Fruit fly (Drosophila melanogaster): ENCODE measurements around the gene CG7567.
A peak's percentile ranks its signal among the peaks of the same experiment; 100 is the strongest.

Gene CG7567

DNA sequence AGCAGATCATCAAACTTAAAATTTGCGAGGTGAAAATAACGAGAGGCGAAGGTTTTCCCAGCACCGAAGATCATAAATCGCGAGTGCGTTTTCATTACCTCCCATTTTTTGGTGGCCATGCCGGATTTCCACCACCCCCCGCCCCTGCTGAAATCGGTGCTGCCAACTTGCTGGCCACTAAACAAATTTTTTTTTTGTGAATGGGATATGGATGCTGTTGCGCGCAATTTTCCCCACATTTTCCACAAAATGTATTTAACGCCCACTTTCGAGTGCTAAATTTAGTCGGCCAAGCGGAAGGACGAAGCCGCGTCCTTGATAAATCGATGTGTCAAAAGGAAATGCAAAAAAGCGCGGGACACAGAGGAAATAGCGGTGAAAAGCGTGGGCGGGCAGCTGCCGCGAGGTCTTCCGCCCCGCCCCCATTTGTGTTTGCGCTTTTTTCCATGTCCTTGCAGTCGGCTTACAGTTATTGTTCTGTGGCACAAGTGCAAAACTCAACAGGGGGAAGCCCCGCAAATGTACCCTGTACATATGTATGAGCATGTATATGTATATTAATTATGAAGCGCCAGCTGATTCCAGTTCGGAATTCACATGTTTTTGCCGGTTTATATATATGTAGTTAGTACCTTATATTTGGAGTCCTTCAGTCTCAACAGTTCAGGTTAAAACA is 4.4 kb upstream of the CG7567 start (continued):
- TF ChIP-seq Xrp1 (GFP tag; IDR thresholded peaks at IDR 0.05) (0 out of 2 replicates have a peak, but pooled peaks have one; percentile 7), CG17385 (GFP tag; optimal IDR thresholded peaks at IDR 0.05) (peak; percentile 39), ham (GFP tag; IDR thresholded peaks at IDR 0.05) (no peak), Ptx1 (GFP tag; IDR thresholded peaks at IDR 0.05) (0 out of 2 replicates have a peak, but pooled peaks have one; percentile 28), Opbp (GFP tag; IDR thresholded peaks at IDR 0.05; ENCODE audit: partially characterized antibody) (0 out of 3 replicates have a peak, but pooled peaks have one; percentile 4), CG11085 (GFP tag; IDR thresholded peaks at IDR 0.05) (no peak), onecut (GFP tag; IDR thresholded peaks at IDR 0.05) (peak; percentile 22; the same call in 1 of the 2 replicates), E2f1 (GFP tag; IDR thresholded peaks at IDR 0.05) (peak; percentile 14; the same call in 1 of the 2 replicates), Bgb (GFP tag; IDR thresholded peaks at IDR 0.05; ENCODE audit: partially characterized antibody) (no peak), CG4360 (GFP tag; IDR thresholded peaks at IDR 0.05) (no peak), CG6689 (GFP tag; IDR thresholded peaks at IDR 0.05) (peak; percentile 50; the same call in 1 of the 2 replicates), CG14014 (GFP tag; IDR thresholded peaks at IDR 0.05) (no peak), D19A (tag; optimal IDR thresholded peaks at IDR 0.05) (no peak), Dll (GFP tag; IDR thresholded peaks at IDR 0.05; ENCODE audit: partially characterized antibody) (no peak), btn (GFP tag; optimal IDR thresholded peaks at IDR 0.05) (no peak), CG7839 (tag; optimal IDR thresholded peaks at IDR 0.05) (no peak), CG10147 (GFP tag; optimal IDR thresholded peaks at IDR 0.05) (no peak), Bteb2 (GFP tag; optimal IDR thresholded peaks at IDR 0.05) (no peak), CG43689 (GFP tag; IDR thresholded peaks at IDR 0.05) (no peak), CG32772 (GFP tag; IDR thresholded peaks at IDR 0.05) (peak; percentile 79)

dm6 chr3R:29591481-29592138 is 3.7 kb upstream of the CG7567 start, which contains the start of gene alph:
TSS of gene alph (plus strand) at chr3R:29591831.
- TF ChIP-seq Atf3 (GFP tag; optimal IDR thresholded peaks at IDR 0.05) = peak; percentile 37
- TF ChIP-seq CG18599 (GFP tag; optimal IDR thresholded peaks at IDR 0.05) = peak; percentile 57
- peak; percentile 6 to 50 for TF ChIP-seq dpn (GFP tag; optimal IDR thresholded peaks at IDR 0.05)
- TF ChIP-seq CG14441 (GFP tag; IDR thresholded peaks at IDR 0.05) = no peak
- TF ChIP-seq ems (GFP tag; optimal IDR thresholded peaks at IDR 0.05) = peak; percentile 64
- no peak for TF ChIP-seq CG13894 (tag; optimal IDR thresholded peaks at IDR 0.05)
- peak; percentile 44; the same call in 2 of the 3 replicates for TF ChIP-seq row (GFP tag; IDR thresholded peaks at IDR 0.05)
- no peak for TF ChIP-seq sim (GFP tag; IDR thresholded peaks at IDR 0.05)
- peak; percentile 37 for TF ChIP-seq CG2712 (tag; optimal IDR thresholded peaks at IDR 0.05)
- TF ChIP-seq scrt (GFP tag; optimal IDR thresholded peaks at IDR 0.05) = peak; percentile 11
- TF ChIP-seq CG13123 (GFP tag; optimal IDR thresholded peaks at IDR 0.05) = no peak
- peak; percentile 37; the same call in 1 of the 4 replicates for TF ChIP-seq Gug (GFP tag; IDR thresholded peaks at IDR 0.05)
- peak; percentile 42 for TF ChIP-seq phol (tag; optimal IDR thresholded peaks at IDR 0.05)
- TF ChIP-seq sd (tag; optimal IDR thresholded peaks at IDR 0.05) = no peak
- TF ChIP-seq bowl (GFP tag; IDR thresholded peaks at IDR 0.05) = no peak
- no peak for TF ChIP-seq fd3F (GFP tag; optimal IDR thresholded peaks at IDR 0.05)
- peak; percentile 14 for TF ChIP-seq fu2 (GFP tag; optimal IDR thresholded peaks at IDR 0.05)
- peak; percentile 15 for TF ChIP-seq CG9727 (GFP tag; optimal IDR thresholded peaks at IDR 0.05)
- TF ChIP-seq D19B (GFP tag; optimal IDR thresholded peaks at IDR 0.05) = no peak
- no peak for TF ChIP-seq jigr1 (GFP tag; IDR thresholded peaks at IDR 0.05)
- no peak for TF ChIP-seq run (tag; optimal IDR thresholded peaks at IDR 0.05)
- no peak for TF ChIP-seq pan (optimal IDR thresholded peaks at IDR 0.05)
- peak in 1 of 2 experiments; percentile 45 for TF ChIP-seq pan (GFP tag; optimal IDR thresholded peaks at IDR 0.05 in 1 of 2, IDR thresholded peaks at IDR 0.05 in 1 of 2)
- no peak for TF ChIP-seq CG6654 (GFP tag; optimal IDR thresholded peaks at IDR 0.05)
- TF ChIP-seq vvl (GFP tag; IDR thresholded peaks at IDR 0.05) = peak; percentile 61
- peak; percentile 8 for TF ChIP-seq fd96Cb (tag; optimal IDR thresholded peaks at IDR 0.05)
- TF ChIP-seq dimm (GFP tag; IDR thresholded peaks at IDR 0.05) = no peak
- peak; percentile 26; the same call in 1 of the 3 replicates for TF ChIP-seq zfh1 (GFP tag; IDR thresholded peaks at IDR 0.05)
- TF ChIP-seq emc (GFP tag; optimal IDR thresholded peaks at IDR 0.05) = no peak
